Worm (Caenorhabditis elegans) whole organism, mixed stage, embryonic: ENCODE results near the gene cyn-4.

Experiments
- bed-3 ChIP-seq: fragments of 200-800 bp; sonication (Bioruptor generic); optimal IDR thresholded peaks from 3 replicates; lab custom pipeline; 2018; ENCODE audit warnings: mild to moderate bottlenecking, missing genetic modification characterization, moderate library complexity, missing compliant biosample characterization
- ceh-39 ChIP-seq: fragments of 150-350 bp; optimal IDR thresholded peaks from 2 replicates; lab custom pipeline; 2014; ENCODE audit warnings: missing biosample characterization, missing genetic modification characterization
- elt-1 ChIP-seq: sonication (generic microtip); optimal IDR thresholded peaks from 2 replicates; lab custom pipeline; 2017; ENCODE audit warnings: missing genetic modification characterization, mild to moderate bottlenecking, missing compliant biosample characterization, antibody characterized with exemption, moderate library complexity, borderline replicate concordance; ENCODE audit not compliant: insufficient read depth
- flh-1 ChIP-seq: fragments of 200-800 bp; sonication (Bioruptor generic); optimal IDR thresholded peaks from 2 replicates; lab custom pipeline; 2018; ENCODE audit warnings: mild to moderate bottlenecking, missing genetic modification characterization, moderate library complexity, missing compliant biosample characterization
- ham-2 ChIP-seq: fragments of 200-800 bp; sonication (Bioruptor generic); optimal IDR thresholded peaks from 2 replicates; lab custom pipeline; 2018; ENCODE audit warnings: mild to moderate bottlenecking, missing genetic modification characterization, missing compliant biosample characterization
- hlh-1 ChIP-seq: fragments of 150-350 bp; optimal IDR thresholded peaks from 2 replicates; lab custom pipeline; 2014; ENCODE audit warnings: missing biosample characterization, missing genetic modification reagents, missing genetic modification characterization
- pha-4 ChIP-seq: fragments of 150-350 bp; optimal IDR thresholded peaks from 2 replicates; lab custom pipeline; 2018; ENCODE audit warnings: missing biosample characterization, missing genetic modification reagents, missing genetic modification characterization
- sem-2 ChIP-seq: fragments of 200-800 bp; sonication (Bioruptor generic); optimal IDR thresholded peaks from 2 replicates; lab custom pipeline; 2018; ENCODE audit warnings: mild to moderate bottlenecking, missing genetic modification characterization, missing compliant biosample characterization
- snpc-4 ChIP-seq: fragments of 150-350 bp; optimal IDR thresholded peaks from 2 replicates; lab custom pipeline; 2014; ENCODE audit warnings: missing biosample characterization, missing genetic modification characterization
- unc-62 ChIP-seq: fragments of 150-350 bp; optimal IDR thresholded peaks from 2 replicates; lab custom pipeline; 2014; ENCODE audit warnings: missing biosample characterization, missing genetic modification reagents, missing genetic modification characterization
- ztf-11 ChIP-seq: fragments of 150-350 bp; optimal IDR thresholded peaks from 2 replicates; lab custom pipeline; 2014; ENCODE audit warnings: missing biosample characterization, missing genetic modification characterization

DNA sequence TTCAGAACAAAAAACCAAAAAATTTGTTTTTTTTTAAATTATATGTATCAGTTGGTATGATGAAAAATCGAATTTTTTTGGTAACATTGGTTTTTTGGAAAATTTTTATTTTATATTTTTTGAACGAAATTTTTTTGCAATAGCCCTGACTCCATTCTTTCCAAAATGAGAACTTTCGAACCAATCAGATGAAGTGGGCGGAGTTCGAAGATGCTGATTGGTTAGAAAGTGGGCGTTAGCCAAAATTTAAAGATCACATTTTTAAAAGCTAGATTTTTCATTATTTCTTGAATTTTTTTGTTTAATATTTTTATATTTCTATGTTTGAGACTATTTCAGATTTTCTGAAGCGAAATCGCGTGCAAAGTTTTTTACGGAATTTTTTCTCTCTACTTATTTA, 11.1 kb downstream of the cyn-4 start:
- TF ChIP-seq bed-3 (GFP tag; lab: Kevin White, UChicago) (no peak), ham-2 (no peak), unc-62 (GFP tag; lab: Kevin White, UChicago) (no peak), snpc-4 (tag; lab: Kevin White, UChicago) (no peak), ztf-11 (no peak), pha-4 (tag; lab: Kevin White, UChicago) (no peak), flh-1 (GFP tag; lab: Kevin White, UChicago) (no peak), elt-1 (tag; lab: Kevin White, UChicago) (no peak), sem-2 (GFP tag; lab: Kevin White, UChicago) (no peak), ceh-39 (tag; lab: Kevin White, UChicago) (no peak), hlh-1 (tag; lab: Kevin White, UChicago) (no peak)
